Fruit fly (Drosophila melanogaster) whole organism, adult: Measurements from ENCODE around the gene VhaM9.7-b.
A peak's percentile ranks its signal among the peaks of the same experiment; 100 is the strongest.

Experiments
- CG11617 ChIP-seq: fragments of 200-800 bp; sonication (Bioruptor generic); optimal IDR thresholded peaks from 2 replicates; lab custom pipeline; 2017; ENCODE audit warnings: mild to moderate bottlenecking, missing biosample characterization, missing genetic modification reagents, missing genetic modification characterization
- CG12768 ChIP-seq: fragments of 200-800 bp; sonication (Bioruptor generic); optimal IDR thresholded peaks from 2 replicates; lab custom pipeline; 2017; ENCODE audit warnings: missing biosample characterization, missing genetic modification characterization, mild to moderate bottlenecking, moderate library complexity, missing genetic modification reagents
- CG14711 ChIP-seq: fragments of 200-800 bp; sonication (Bioruptor generic); optimal IDR thresholded peaks from 2 replicates; lab custom pipeline; 2018; ENCODE audit warnings: missing biosample characterization, mild to moderate bottlenecking, missing genetic modification characterization, moderate library complexity
- CG1620 ChIP-seq: fragments of 200-800 bp; sonication (Bioruptor generic); optimal IDR thresholded peaks from 2 replicates; lab custom pipeline; 2016; ENCODE audit warnings: missing biosample characterization, missing genetic modification characterization
- CG33017 ChIP-seq: fragments of 200-800 bp; sonication (Bioruptor generic); optimal IDR thresholded peaks from 2 replicates; lab custom pipeline; 2018; ENCODE audit warnings: missing biosample characterization, mild to moderate bottlenecking, missing genetic modification characterization, moderate library complexity
- CG5204 ChIP-seq: fragments of 200-800 bp; sonication (Bioruptor generic); optimal IDR thresholded peaks from 2 replicates; lab custom pipeline; 2016; ENCODE audit warnings: missing biosample characterization, missing genetic modification characterization
- CG7045 ChIP-seq: fragments of 200-800 bp; sonication (Bioruptor generic); optimal IDR thresholded peaks from 2 replicates; lab custom pipeline; 2017; ENCODE audit warnings: missing biosample characterization, mild to moderate bottlenecking, missing genetic modification characterization
- CG7101 ChIP-seq: fragments of 200-800 bp; sonication (Bioruptor generic); optimal IDR thresholded peaks from 2 replicates; lab custom pipeline; 2018; ENCODE audit warnings: missing biosample characterization, mild to moderate bottlenecking, missing genetic modification characterization, moderate library complexity
- Clk ChIP-seq: fragments of 200-800 bp; sonication (Bioruptor generic); optimal IDR thresholded peaks from 2 replicates; lab custom pipeline; 2017; ENCODE audit warnings: missing biosample characterization, missing genetic modification characterization
- Crg-1 ChIP-seq: fragments of 200-800 bp; sonication (Bioruptor generic); optimal IDR thresholded peaks from 2 replicates; lab custom pipeline; 2016; ENCODE audit warnings: missing biosample characterization, missing genetic modification characterization
- Hr96 ChIP-seq: fragments of 200-800 bp; sonication (Bioruptor generic); optimal IDR thresholded peaks from 2 replicates; lab custom pipeline; 2016; ENCODE audit warnings: missing biosample characterization, missing genetic modification characterization
- Mnt ChIP-seq: fragments of 200-800 bp; sonication (Bioruptor generic); optimal IDR thresholded peaks from 2 replicates; lab custom pipeline; 2016; ENCODE audit warnings: missing biosample characterization, mild to moderate bottlenecking, missing genetic modification characterization
- bab1 ChIP-seq: fragments of 200-800 bp; sonication (Bioruptor generic); optimal IDR thresholded peaks from 3 replicates; lab custom pipeline; 2019; ENCODE audit warnings: missing biosample characterization, mild to moderate bottlenecking, missing genetic modification characterization, moderate library complexity
- cic ChIP-seq: fragments of 200-800 bp; sonication (Bioruptor generic); optimal IDR thresholded peaks from 2 replicates; lab custom pipeline; 2017; ENCODE audit warnings: missing biosample characterization, mild to moderate bottlenecking, missing genetic modification characterization, moderate library complexity
- cnc ChIP-seq, 2 experiments: fragments of >200 bp; optimal IDR thresholded peaks; 2 replicates each; lab custom pipeline; 2017
- kay ChIP-seq: fragments of 200-800 bp; sonication (Bioruptor generic); peaks from one replicate; lab custom pipeline; 2016; ENCODE audit warnings: missing biosample characterization, missing genetic modification characterization, borderline replicate concordance
- ovo ChIP-seq: fragments of 200-800 bp; sonication (Bioruptor generic); optimal IDR thresholded peaks from 2 replicates; lab custom pipeline; 2016; ENCODE audit warnings: missing biosample characterization, missing genetic modification characterization
- pad ChIP-seq: fragments of 200-800 bp; sonication (Bioruptor generic); optimal IDR thresholded peaks from 3 replicates; lab custom pipeline; 2017; ENCODE audit warnings: missing biosample characterization, missing genetic modification characterization, mild to moderate bottlenecking, moderate library complexity, missing genetic modification reagents
- tj ChIP-seq: fragments of 200-800 bp; sonication (Bioruptor generic); optimal IDR thresholded peaks from 3 replicates; lab custom pipeline; 2017; ENCODE audit warnings: missing biosample characterization, mild to moderate bottlenecking, missing genetic modification characterization, moderate library complexity
- toe ChIP-seq: fragments of 200-800 bp; sonication (Bioruptor generic); optimal IDR thresholded peaks from 2 replicates; lab custom pipeline; 2016; ENCODE audit warnings: missing biosample characterization, missing genetic modification characterization

Gene VhaM9.7-b

DNA sequence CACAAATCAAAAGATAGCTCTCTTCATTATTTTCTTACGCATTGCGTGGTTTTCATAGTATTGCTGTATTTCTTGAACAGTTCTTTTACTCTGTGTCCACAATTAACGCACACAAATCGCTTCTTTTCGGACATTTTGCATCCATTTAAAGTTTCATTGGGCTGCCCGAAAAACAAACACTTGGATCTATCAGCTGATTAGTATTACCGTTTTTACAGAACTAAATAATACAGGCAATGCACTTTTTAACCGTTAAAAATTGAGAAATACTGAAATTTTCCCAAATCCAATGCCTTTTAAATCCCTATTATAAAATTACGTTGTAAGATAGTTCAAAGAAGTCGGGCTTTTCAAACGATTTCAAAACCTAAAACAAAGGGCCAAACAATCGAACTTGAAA is 10.6 kb upstream of the VhaM9.7-b start, which contains the start of gene Arv1:
Gene Arv1, minus strand, starts transcription at position 226 of the 400 bp plus-strand sequence.
- TF ChIP-seq Mnt (no peak), CG11617 (GFP tag; lab: Kevin White, UChicago) (no peak), bab1 (peak; percentile 28), kay (GFP tag; lab: Kevin White, UChicago) (peak; percentile 91), ovo (GFP tag; lab: Kevin White, UChicago) (no peak), toe (no peak)

DNA sequence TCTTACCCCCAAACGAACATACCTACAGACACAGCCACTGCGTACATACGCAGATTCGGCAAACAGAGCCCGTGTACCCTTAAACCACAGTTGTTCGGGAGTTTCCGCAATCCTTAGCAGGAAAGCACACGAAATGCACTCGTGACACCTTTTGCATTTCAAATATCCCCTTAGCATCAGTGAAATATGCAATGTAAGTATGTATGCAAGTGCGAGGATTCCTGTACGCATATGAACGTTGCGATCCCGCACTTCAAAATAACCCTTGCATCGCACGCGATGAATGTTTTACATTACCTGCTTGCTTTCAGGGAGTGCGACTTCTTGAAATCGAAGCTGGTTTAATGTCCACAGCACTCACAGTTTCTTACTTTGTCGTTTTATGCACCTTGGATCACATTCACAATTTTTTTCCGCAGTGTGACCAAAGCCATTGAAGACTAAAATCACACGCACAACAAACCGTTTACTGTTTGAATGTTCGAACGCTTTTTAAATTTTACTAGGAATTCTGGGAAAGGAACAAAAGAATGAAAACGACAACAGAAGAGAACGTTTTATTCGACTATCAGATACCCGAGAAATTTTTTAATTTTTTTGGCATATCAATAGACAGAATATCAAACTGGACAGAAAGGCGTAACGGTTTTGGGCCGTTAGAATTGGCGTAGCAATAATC is 6.3 kb upstream of the VhaM9.7-b start, which contains the start of gene Mkrn1:
Gene Mkrn1, minus strand, starts transcription at position 444 of the 679 bp plus-strand sequence.
- TF ChIP-seq bab1: peak; percentile 58
- no peak for TF ChIP-seq cic
- TF ChIP-seq Mnt: no peak
- TF ChIP-seq Crg-1 (GFP tag; lab: Kevin White, UChicago): no peak
- no peak for TF ChIP-seq Hr96 (GFP tag; lab: Kevin White, UChicago)

DNA sequence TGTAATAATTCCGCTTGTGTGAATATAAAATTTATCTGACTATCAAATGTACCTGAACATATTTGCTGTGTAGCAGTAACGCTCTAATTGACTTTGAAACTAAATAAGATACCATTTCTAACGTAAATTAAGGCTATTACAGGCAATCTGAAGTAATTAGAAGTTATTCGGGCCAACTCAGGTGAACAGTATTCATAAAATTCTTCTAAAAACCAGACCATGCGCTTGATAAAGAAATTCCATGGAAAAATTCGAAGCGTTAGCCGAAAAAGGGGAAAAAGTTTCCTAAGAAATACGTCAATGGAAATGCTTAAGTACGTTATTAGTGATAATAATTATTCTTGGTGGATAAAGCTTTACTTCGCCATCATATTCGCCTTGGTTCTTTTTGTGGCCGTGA is 5.3 kb upstream of the VhaM9.7-b start, which contains the start of gene ppk5:
Gene ppk5, plus strand, starts transcription at position 301 of the 400 bp plus-strand sequence.
- TF ChIP-seq cic (no peak), toe (no peak), Mnt (no peak), CG7045 (GFP tag; lab: Kevin White, UChicago) (no peak), Crg-1 (GFP tag; lab: Kevin White, UChicago) (no peak), Hr96 (GFP tag; lab: Kevin White, UChicago) (no peak), CG33017 (no peak), tj (no peak)

DNA sequence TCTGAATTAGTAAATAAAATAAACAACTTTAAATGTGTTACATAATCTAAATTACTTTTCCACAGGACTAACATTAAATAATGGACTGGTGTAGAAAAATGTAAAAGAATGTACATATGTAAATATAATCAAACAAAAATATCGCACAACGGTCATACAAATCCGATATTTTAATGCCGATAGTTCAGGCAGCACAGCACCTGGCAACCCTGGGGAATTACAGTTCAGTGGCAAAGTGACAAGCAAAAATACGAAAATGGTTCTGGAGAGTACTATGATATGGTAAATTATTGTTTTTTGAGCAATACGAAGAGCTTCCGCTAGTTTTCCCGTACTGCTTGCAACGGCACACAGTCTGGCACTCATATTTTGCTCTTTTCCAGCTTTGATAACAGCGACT is 2.8 kb upstream of the VhaM9.7-b start, which contains the start of gene Rpn10:
Gene Rpn10, plus strand, starts transcription at position 144 of the 400 bp plus-strand sequence.
- peak; percentile 33 for TF ChIP-seq Mnt
- TF ChIP-seq CG1620 (GFP tag; lab: Kevin White, UChicago): peak; percentile 51
- TF ChIP-seq Crg-1 (GFP tag; lab: Kevin White, UChicago): peak; percentile 19
- peak; percentile 86 for TF ChIP-seq ovo (GFP tag; lab: Kevin White, UChicago)
- TF ChIP-seq CG7045 (GFP tag; lab: Kevin White, UChicago): no peak
- no peak for TF ChIP-seq CG12768 (GFP tag; lab: Kevin White, UChicago)
- TF ChIP-seq CG14711: peak; percentile 99
- no peak for TF ChIP-seq toe
- peak; percentile 70 for TF ChIP-seq bab1
- TF ChIP-seq CG11617 (GFP tag; lab: Kevin White, UChicago): peak; percentile 5
- TF ChIP-seq Hr96 (GFP tag; lab: Kevin White, UChicago): no peak
- TF ChIP-seq Clk (GFP tag; lab: Kevin White, UChicago): no peak
- TF ChIP-seq CG33017: no peak
- peak; percentile 81 to 95 for TF ChIP-seq cnc (optimal IDR thresholded peaks at IDR 0.05; lab: Kevin White, UChicago)
- TF ChIP-seq pad: peak; percentile 50
- no peak for TF ChIP-seq CG7101 (tag; lab: Kevin White, UChicago)
- TF ChIP-seq kay (GFP tag; lab: Kevin White, UChicago): no peak
- no peak for TF ChIP-seq cic
- no peak for TF ChIP-seq tj
- no peak for TF ChIP-seq CG5204 (GFP tag; lab: Kevin White, UChicago)

DNA sequence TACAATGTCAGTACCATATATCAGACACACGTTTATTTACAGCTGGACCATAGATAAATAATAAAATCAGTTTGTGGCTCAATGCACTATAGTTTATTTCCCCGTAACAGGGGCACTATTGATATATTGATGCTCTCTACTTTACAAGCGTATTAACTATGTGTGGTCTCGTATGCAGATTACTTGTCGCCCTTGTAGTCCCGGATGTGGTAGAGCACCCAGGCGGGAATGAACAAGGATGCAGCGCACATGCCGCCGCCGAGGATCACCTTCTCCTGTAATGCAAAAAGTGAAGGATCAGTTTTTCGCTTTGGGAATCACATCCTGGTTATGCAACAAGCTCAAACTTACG is 793 bp upstream of the VhaM9.7-b start:
- TF ChIP-seq CG11617 (GFP tag; lab: Kevin White, UChicago) (no peak), ovo (GFP tag; lab: Kevin White, UChicago) (no peak), cic (no peak), CG12768 (GFP tag; lab: Kevin White, UChicago) (no peak), CG7101 (tag; lab: Kevin White, UChicago) (no peak), CG33017 (no peak), kay (GFP tag; lab: Kevin White, UChicago) (no peak), pad (no peak), cnc (optimal IDR thresholded peaks at IDR 0.05; lab: Kevin White, UChicago) (no peak), tj (no peak), bab1 (no peak), Mnt (no peak), Hr96 (GFP tag; lab: Kevin White, UChicago) (no peak), CG1620 (GFP tag; lab: Kevin White, UChicago) (no peak), Crg-1 (GFP tag; lab: Kevin White, UChicago) (no peak)

DNA sequence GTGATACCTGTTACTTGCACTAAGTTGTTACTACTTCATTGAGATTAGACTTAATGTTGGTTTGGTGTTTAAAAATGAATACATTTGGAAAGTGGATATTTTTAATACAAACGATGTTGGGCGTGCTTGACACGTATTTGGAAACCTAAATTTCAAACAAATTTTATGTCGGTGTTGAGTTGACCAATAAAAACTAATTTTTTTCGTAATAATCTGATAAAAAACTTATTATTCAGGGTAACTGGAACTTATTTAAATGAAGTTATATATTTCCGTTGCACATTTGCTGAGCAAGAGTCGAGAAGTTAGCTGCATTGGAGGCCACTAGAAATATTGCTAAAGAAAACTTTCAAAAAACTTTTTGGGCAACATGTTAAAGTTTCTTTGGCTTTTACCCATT is 2.4 kb downstream of the VhaM9.7-b start, which contains the start of gene CG33290:
Gene CG33290, plus strand, starts transcription at position 301 of the 400 bp plus-strand sequence.
- TF ChIP-seq kay (GFP tag; lab: Kevin White, UChicago) (peak; percentile 39), Crg-1 (GFP tag; lab: Kevin White, UChicago) (no peak)

DNA sequence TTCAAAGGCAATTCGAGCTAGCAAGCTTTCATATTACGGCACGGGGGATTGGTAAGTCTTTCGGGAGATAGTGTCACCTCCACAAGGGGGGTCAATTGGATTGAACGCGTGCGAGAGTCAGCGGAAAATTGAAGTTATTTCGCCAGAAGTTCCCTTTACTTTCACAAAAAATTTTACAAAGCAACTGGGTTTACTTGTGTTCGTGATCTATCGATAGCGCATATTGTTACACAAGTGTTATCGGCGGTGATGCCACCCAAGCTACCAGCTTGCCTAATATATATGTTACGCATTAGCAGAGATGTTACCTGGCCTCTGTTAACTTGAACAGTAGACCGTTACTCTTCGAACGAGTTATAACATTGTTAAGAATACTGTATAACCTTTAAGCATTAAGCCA is 15.1 kb downstream of the VhaM9.7-b start, which contains the start of gene Wnk:
Gene Wnk, minus strand, starts transcription at position 177 of the 400 bp plus-strand sequence.
- TF ChIP-seq bab1 (peak; percentile 50), CG7045 (GFP tag; lab: Kevin White, UChicago) (no peak), ovo (GFP tag; lab: Kevin White, UChicago) (no peak), CG12768 (GFP tag; lab: Kevin White, UChicago) (no peak)
